Worm (Caenorhabditis elegans) whole organism, L4 larva: Measurements from ENCODE around the gene C55A1.7.
"Not testable (repeated sequence)": the region's sequence is repeated elsewhere in the genome, so short reads cannot be mapped to it uniquely, and the experiment has no call there.

Experiments used
- R02D3.7 ChIP-seq: fragments of 150-350 bp; sonication (generic microtip); optimal IDR thresholded peaks from 3 replicates; lab custom pipeline; 2014; ENCODE audit warnings: missing biosample characterization, missing genetic modification characterization
- egl-43 ChIP-seq: fragments of 200-800 bp; sonication (Bioruptor generic); IDR thresholded peaks from 2 replicates; pipeline ENCODE4 v1.3.6; 2022; ENCODE audit warnings: missing genetic modification reagents, missing genetic modification characterization, missing compliant biosample characterization
- lin-39 ChIP-seq: fragments of 150-350 bp; optimal IDR thresholded peaks from 2 replicates; lab custom pipeline; 2014; ENCODE audit warnings: missing biosample characterization, missing genetic modification reagents, missing genetic modification characterization

C55A1.7 gene

ce11 chrV:15599762-15600161 lies 47.7 kb downstream of the C55A1.7 start, which contains the start of gene B0391.14:
Gene B0391.14, minus strand, starts transcription at chrV:15599862.
- not testable (repeated sequence) for TF ChIP-seq lin-39 (tag; lab: Kevin White, UChicago); egl-43; R02D3.7 (tag; lab: Kevin White, UChicago)
